Fruit fly (Drosophila melanogaster): ENCODE measurements around the gene Rrp6.

The Rrp6 gene

DNA sequence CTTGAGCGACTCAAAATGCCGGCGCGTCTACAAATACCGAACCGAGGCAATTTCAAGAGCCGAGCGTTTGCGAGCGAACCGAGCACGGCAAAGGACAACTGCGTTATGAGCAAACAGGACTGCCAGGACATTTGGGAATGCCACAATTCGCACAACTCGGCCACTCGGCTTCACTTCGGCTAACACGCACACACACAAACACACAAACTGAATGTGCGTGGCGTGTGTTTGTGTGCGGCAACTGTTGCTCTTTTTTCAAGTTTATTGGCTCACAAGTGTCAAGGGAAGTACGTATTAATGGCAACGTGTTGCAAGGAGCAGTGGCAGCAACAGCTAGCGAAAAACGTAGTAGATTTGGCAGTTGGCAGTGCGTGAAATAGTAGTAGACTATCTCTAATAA lies 12.7 kb downstream of the Rrp6 start:
- TF ChIP-seq CG14710 (tag; optimal IDR thresholded peaks at IDR 0.05): no peak
- TF ChIP-seq ap (GFP tag; IDR thresholded peaks at IDR 0.05): no peak
- TF ChIP-seq CG5180 (GFP tag; optimal IDR thresholded peaks at IDR 0.05): peak; percentile 52
- peak; percentile 59 for TF ChIP-seq CG4424 (GFP tag; optimal IDR thresholded peaks at IDR 0.05)
- TF ChIP-seq Deaf1 (tag; optimal IDR thresholded peaks at IDR 0.05): peak; percentile 96
- peak; percentile 29 for TF ChIP-seq CG13894 (tag; optimal IDR thresholded peaks at IDR 0.05)
- TF ChIP-seq Rfx (GFP tag; IDR thresholded peaks at IDR 0.05): 0 out of 2 replicates have a peak, but pooled peaks have one; percentile 4
- TF ChIP-seq ewg (GFP tag; optimal IDR thresholded peaks at IDR 0.05): no peak
- peak; percentile 6 for TF ChIP-seq cg (GFP tag; optimal IDR thresholded peaks at IDR 0.05)
- no peak for TF ChIP-seq CG17829 (tag; optimal IDR thresholded peaks at IDR 0.05)
- peak; percentile 9 for TF ChIP-seq CG18599 (GFP tag; optimal IDR thresholded peaks at IDR 0.05)
- TF ChIP-seq Aef1 (GFP tag; IDR thresholded peaks at IDR 0.05): no peak
- peak; percentile 96 for TF ChIP-seq abd-A (tag; optimal IDR thresholded peaks at IDR 0.05)
- peak; percentile 28 for TF ChIP-seq CG10543 (GFP tag; optimal IDR thresholded peaks at IDR 0.05)
- TF ChIP-seq bowl (GFP tag; IDR thresholded peaks at IDR 0.05): no peak
- peak; percentile 100 for TF ChIP-seq scrt (GFP tag; optimal IDR thresholded peaks at IDR 0.05)

DNA sequence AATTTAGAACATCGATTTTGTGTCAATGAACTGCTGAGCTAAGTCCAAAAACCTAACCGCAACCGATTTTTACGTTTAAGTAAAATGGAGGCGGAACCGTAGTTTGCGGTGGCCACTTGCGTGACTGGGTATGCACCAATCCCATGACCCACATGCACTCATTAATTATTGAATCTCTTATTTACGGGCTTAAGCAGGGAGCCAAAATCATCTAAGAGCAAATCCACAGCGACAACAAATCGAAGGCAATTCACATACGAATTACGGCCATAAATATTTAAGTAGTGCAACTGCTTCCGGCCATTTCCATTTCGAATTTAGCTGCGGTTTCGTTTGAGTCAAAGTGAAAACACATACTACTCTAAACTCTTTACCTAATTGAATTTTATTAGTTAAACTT lies 21.2 kb downstream of the Rrp6 start:
- no peak for TF ChIP-seq caup (GFP tag; optimal IDR thresholded peaks at IDR 0.05; ENCODE audit: severe bottlenecking)
- no peak for TF ChIP-seq zfh2 (GFP tag; optimal IDR thresholded peaks at IDR 0.05)
- TF ChIP-seq Ets65A (GFP tag): peak; percentile 91
- TF ChIP-seq Sin3A (optimal IDR thresholded peaks at IDR 0.05): no peak
- no peak for TF ChIP-seq bowl (GFP tag; IDR thresholded peaks at IDR 0.05)
- no peak for TF ChIP-seq tap (tag; optimal IDR thresholded peaks at IDR 0.05)
- TF ChIP-seq Myb (GFP tag; optimal IDR thresholded peaks at IDR 0.05): no peak
- TF ChIP-seq CG18011 (GFP tag; optimal IDR thresholded peaks at IDR 0.05): no peak
- TF ChIP-seq CG12299 (tag; optimal IDR thresholded peaks at IDR 0.05): no peak
- TF ChIP-seq Med (GFP tag): no peak
- TF ChIP-seq dati (GFP tag; IDR thresholded peaks at IDR 0.05): no peak
- TF ChIP-seq ash1 (GFP tag; optimal IDR thresholded peaks at IDR 0.05): no peak
- no peak for TF ChIP-seq Nf-YC (tag; optimal IDR thresholded peaks at IDR 0.05)
- TF ChIP-seq cad (GFP tag; optimal IDR thresholded peaks at IDR 0.05): no peak
- peak; percentile 28 for TF ChIP-seq sens (GFP tag)
- no peak for TF ChIP-seq Mad (GFP tag; optimal IDR thresholded peaks at IDR 0.05)

DNA sequence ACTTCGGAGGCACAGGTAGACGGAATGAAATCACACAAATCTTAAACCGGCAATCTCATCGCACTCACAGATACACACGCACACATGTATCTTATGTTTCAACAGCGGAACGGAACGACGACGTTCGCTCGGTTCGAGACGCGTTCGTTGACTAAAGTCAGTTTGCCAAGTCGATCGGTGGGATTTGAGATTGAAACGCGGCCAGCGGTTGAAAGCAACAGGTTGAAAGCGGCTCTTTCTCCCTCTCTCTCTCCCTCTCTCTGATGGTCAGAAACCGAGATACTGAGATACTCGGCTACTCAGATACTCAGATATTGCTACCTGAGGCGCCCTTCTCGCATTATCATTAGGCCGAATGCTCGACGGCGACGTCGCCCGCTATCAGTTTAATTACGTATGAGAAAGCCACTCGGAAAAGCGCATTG lies 32.3 kb downstream of the Rrp6 start:
- TF ChIP-seq YL-1 (GFP tag; optimal IDR thresholded peaks at IDR 0.05): peak; percentile 38
- TF ChIP-seq amos (GFP tag; IDR thresholded peaks at IDR 0.05; ENCODE audit: partially characterized antibody): peak; percentile 25; the same call in 1 of the 2 replicates
- peak in 1 of 2 experiments; percentile 35 for TF ChIP-seq Pdp1 (GFP tag; optimal IDR thresholded peaks at IDR 0.05)
- 0 out of 2 replicates have a peak, but pooled peaks have one; percentile 48 for TF ChIP-seq rib (GFP tag; IDR thresholded peaks at IDR 0.05)
- no peak for TF ChIP-seq seq (GFP tag; IDR thresholded peaks at IDR 0.05)
- TF ChIP-seq trh (GFP tag; optimal IDR thresholded peaks at IDR 0.05): no peak
- TF ChIP-seq PHDP (tag; optimal IDR thresholded peaks at IDR 0.05): peak; percentile 63
- TF ChIP-seq CG6813 (GFP tag; optimal IDR thresholded peaks at IDR 0.05): peak; percentile 77
- peak; percentile 41 for TF ChIP-seq CG2678 (tag; optimal IDR thresholded peaks at IDR 0.05)
- no peak for TF ChIP-seq CG31224 (GFP tag; IDR thresholded peaks at IDR 0.05)
- TF ChIP-seq Nf-YA (GFP tag; IDR thresholded peaks at IDR 0.05): no peak
- no peak for TF ChIP-seq CG10565 (GFP tag; optimal IDR thresholded peaks at IDR 0.05)
- TF ChIP-seq CG12071 (GFP tag; optimal IDR thresholded peaks at IDR 0.05): peak; percentile 65
- TF ChIP-seq C15 (GFP tag; IDR thresholded peaks at IDR 0.05): no peak
- TF ChIP-seq Rfx (GFP tag; IDR thresholded peaks at IDR 0.05): peak; percentile 70
- TF ChIP-seq stwl (tag; optimal IDR thresholded peaks at IDR 0.05): peak; percentile 16
- TF ChIP-seq CG12769 (tag; optimal IDR thresholded peaks at IDR 0.05): peak; percentile 71
- peak; percentile 78 to 86 for TF ChIP-seq Trl (optimal IDR thresholded peaks at IDR 0.05)
- peak; percentile 40 for TF ChIP-seq Trl (GFP tag; optimal IDR thresholded peaks at IDR 0.05)
- peak; percentile 80 for TF ChIP-seq kni (GFP tag; optimal IDR thresholded peaks at IDR 0.05)
- peak; percentile 86 for TF ChIP-seq caup (GFP tag; optimal IDR thresholded peaks at IDR 0.05; ENCODE audit: severe bottlenecking)
